Worm (Caenorhabditis elegans) whole organism, L3 larva: ENCODE results near the gene F31E8.5.
A peak's percentile ranks its signal among the peaks of the same experiment; 100 is the strongest.

Experiments
- R02D3.7 ChIP-seq: fragments of 150-350 bp; optimal IDR thresholded peaks from 2 replicates; lab custom pipeline; 2014; ENCODE audit warnings: missing biosample characterization, missing genetic modification characterization
- ZK546.5 ChIP-seq: sonication (generic microtip); optimal IDR thresholded peaks from 2 replicates; lab custom pipeline; 2017; ENCODE audit warnings: missing biosample characterization, missing genetic modification characterization
- aly-2 ChIP-seq: fragments of 150-350 bp; optimal IDR thresholded peaks from 2 replicates; lab custom pipeline; 2014; ENCODE audit warnings: missing biosample characterization, missing genetic modification characterization
- ama-1 ChIP-seq: fragments of 150-350 bp; optimal IDR thresholded peaks from 2 replicates; lab custom pipeline; 2018
- ceh-16 ChIP-seq: sonication (generic microtip); optimal IDR thresholded peaks from 2 replicates; lab custom pipeline; 2017; ENCODE audit warnings: missing biosample characterization, missing genetic modification characterization
- ceh-28 ChIP-seq: fragments of 150-350 bp; optimal IDR thresholded peaks from 2 replicates; lab custom pipeline; 2014; ENCODE audit warnings: missing biosample characterization, missing genetic modification reagents, missing genetic modification characterization
- ceh-82 ChIP-seq: fragments of 150-350 bp; optimal IDR thresholded peaks from 2 replicates; lab custom pipeline; 2014; ENCODE audit warnings: missing biosample characterization, missing genetic modification characterization
- ceh-9 ChIP-seq: sonication (generic microtip); optimal IDR thresholded peaks from 2 replicates; lab custom pipeline; 2018; ENCODE audit warnings: missing biosample characterization, missing genetic modification characterization
- daf-12 ChIP-seq: fragments of 150-350 bp; optimal IDR thresholded peaks from 2 replicates; lab custom pipeline; 2014; ENCODE audit warnings: missing biosample characterization, missing genetic modification reagents, missing genetic modification characterization
- egl-27 ChIP-seq: sonication (generic microtip); optimal IDR thresholded peaks from 4 replicates; lab custom pipeline; 2017; ENCODE audit warnings: missing biosample characterization, missing genetic modification reagents, missing genetic modification characterization
- egl-5 ChIP-seq: fragments of 150-350 bp; optimal IDR thresholded peaks from 2 replicates; lab custom pipeline; 2017; ENCODE audit warnings: missing biosample characterization, missing genetic modification reagents, missing genetic modification characterization, inconsistent platforms
- elt-1 ChIP-seq: fragments of 150-350 bp; optimal IDR thresholded peaks from 2 replicates; lab custom pipeline; 2014; ENCODE audit warnings: missing biosample characterization, missing genetic modification characterization
- elt-2 ChIP-seq: sonication (generic microtip); optimal IDR thresholded peaks from 2 replicates; lab custom pipeline; 2016; ENCODE audit warnings: missing genetic modification reagents, mild to moderate bottlenecking, missing genetic modification characterization, missing compliant biosample characterization
- elt-3 ChIP-seq, 3 experiments: fragments of 150-350 bp in 1 of 3; sonication (generic microtip) in 2 of 3; optimal IDR thresholded peaks; 2 replicates in 2 of 3; 4 replicates in 1 of 3; lab custom pipeline; 2014 to 2017; ENCODE audit warnings: missing biosample characterization in 3 of 3, missing genetic modification characterization in 3 of 3
- eor-1 ChIP-seq, 2 experiments: fragments of 150-350 bp; optimal IDR thresholded peaks; 2 replicates each; lab custom pipeline; 2014 to 2018; ENCODE audit warnings: missing biosample characterization in 2 of 2, missing genetic modification characterization in 2 of 2
- fkh-10 ChIP-seq: sonication (generic microtip); optimal IDR thresholded peaks from 2 replicates; lab custom pipeline; 2017; ENCODE audit warnings: missing biosample characterization, missing genetic modification reagents, missing genetic modification characterization
- fkh-2 ChIP-seq: fragments of 150-350 bp; optimal IDR thresholded peaks from 2 replicates; lab custom pipeline; 2014; ENCODE audit warnings: missing biosample characterization, missing genetic modification reagents, missing genetic modification characterization
- fos-1 ChIP-seq: fragments of 150-350 bp; optimal IDR thresholded peaks from 2 replicates; lab custom pipeline; 2014; ENCODE audit warnings: missing biosample characterization, missing genetic modification characterization
- hmg-11 ChIP-seq: sonication (generic microtip); optimal IDR thresholded peaks from 2 replicates; lab custom pipeline; 2016; ENCODE audit warnings: missing genetic modification characterization, missing compliant biosample characterization
- jun-1 ChIP-seq: fragments of 150-350 bp; optimal IDR thresholded peaks from 2 replicates; lab custom pipeline; 2014; ENCODE audit warnings: missing biosample characterization, missing genetic modification reagents, missing genetic modification characterization
- lin-15B ChIP-seq: fragments of 150-350 bp; optimal IDR thresholded peaks from 2 replicates; lab custom pipeline; 2014; ENCODE audit warnings: missing biosample characterization, missing genetic modification characterization
- lin-39 ChIP-seq: fragments of 150-350 bp; optimal IDR thresholded peaks from 2 replicates; lab custom pipeline; 2018; ENCODE audit warnings: missing biosample characterization, missing genetic modification reagents, missing genetic modification characterization
- lsy-12 ChIP-seq: sonication (generic microtip); optimal IDR thresholded peaks from 2 replicates; lab custom pipeline; 2016; ENCODE audit warnings: mild to moderate bottlenecking, missing genetic modification characterization, missing compliant biosample characterization
- mdl-1 ChIP-seq: fragments of 150-350 bp; optimal IDR thresholded peaks from 2 replicates; lab custom pipeline; 2014; ENCODE audit warnings: missing biosample characterization, missing genetic modification characterization
- mml-1 ChIP-seq: fragments of 150-350 bp; sonication (generic microtip); optimal IDR thresholded peaks from 3 replicates; lab custom pipeline; 2014; ENCODE audit warnings: missing biosample characterization, missing genetic modification characterization
- nfya-1 ChIP-seq: sonication (generic microtip); optimal IDR thresholded peaks from 2 replicates; lab custom pipeline; 2017; ENCODE audit warnings: missing genetic modification characterization, mild to moderate bottlenecking, missing compliant biosample characterization, antibody characterized with exemption, moderate library complexity; ENCODE audit not compliant: insufficient read depth
- nhr-11 ChIP-seq: fragments of 150-350 bp; optimal IDR thresholded peaks from 2 replicates; lab custom pipeline; 2014; ENCODE audit warnings: missing biosample characterization, missing genetic modification characterization
- nhr-12 ChIP-seq: fragments of 150-350 bp; optimal IDR thresholded peaks from 2 replicates; lab custom pipeline; 2014; ENCODE audit warnings: missing biosample characterization, missing genetic modification characterization
- nhr-23 ChIP-seq: fragments of 150-350 bp; optimal IDR thresholded peaks from 2 replicates; lab custom pipeline; 2014; ENCODE audit warnings: missing biosample characterization, missing genetic modification reagents, missing genetic modification characterization
- nhr-237 ChIP-seq: fragments of 150-350 bp; optimal IDR thresholded peaks from 2 replicates; lab custom pipeline; 2014; ENCODE audit warnings: missing biosample characterization, missing genetic modification characterization
- nhr-25 ChIP-seq: sonication (generic microtip); optimal IDR thresholded peaks from 2 replicates; lab custom pipeline; 2017; ENCODE audit warnings: missing biosample characterization, missing genetic modification characterization
- nhr-28 ChIP-seq: fragments of 150-350 bp; optimal IDR thresholded peaks from 2 replicates; lab custom pipeline; 2014; ENCODE audit warnings: missing biosample characterization, missing genetic modification characterization
- nhr-43 ChIP-seq: sonication (generic microtip); optimal IDR thresholded peaks from 2 replicates; lab custom pipeline; 2016; ENCODE audit warnings: mild to moderate bottlenecking, missing genetic modification characterization, missing compliant biosample characterization; ENCODE audit not compliant: poor library complexity, severe bottlenecking
- nhr-67 ChIP-seq: fragments of 150-350 bp; optimal IDR thresholded peaks from 2 replicates; lab custom pipeline; 2014; ENCODE audit warnings: missing biosample characterization, missing genetic modification characterization
- nhr-76 ChIP-seq: fragments of 150-350 bp; sonication (generic microtip); optimal IDR thresholded peaks from 5 replicates; lab custom pipeline; 2014; ENCODE audit warnings: missing biosample characterization, missing genetic modification characterization
- nhr-77 ChIP-seq: fragments of 150-350 bp; optimal IDR thresholded peaks from 2 replicates; lab custom pipeline; 2014; ENCODE audit warnings: missing biosample characterization, missing genetic modification characterization
- pha-4 ChIP-seq: fragments of 150-350 bp; optimal IDR thresholded peaks from 2 replicates; lab custom pipeline; 2014; ENCODE audit warnings: missing biosample characterization, missing genetic modification reagents, missing genetic modification characterization
- pqm-1 ChIP-seq: fragments of 150-350 bp; optimal IDR thresholded peaks from 2 replicates; lab custom pipeline; 2017; ENCODE audit warnings: missing biosample characterization, missing genetic modification characterization, inconsistent platforms
- sea-2 ChIP-seq: fragments of 150-350 bp; sonication (generic microtip); optimal IDR thresholded peaks from 4 replicates; lab custom pipeline; 2014; ENCODE audit warnings: missing biosample characterization, missing genetic modification reagents, missing genetic modification characterization
- skn-1 ChIP-seq: fragments of 150-350 bp; optimal IDR thresholded peaks from 2 replicates; lab custom pipeline; 2014; ENCODE audit warnings: missing biosample characterization, missing genetic modification characterization
- snpc-4 ChIP-seq: fragments of 150-350 bp; optimal IDR thresholded peaks from 2 replicates; lab custom pipeline; 2014; ENCODE audit warnings: missing biosample characterization, missing genetic modification characterization
- tbx-2 ChIP-seq: sonication (generic microtip); optimal IDR thresholded peaks from 2 replicates; lab custom pipeline; 2016; ENCODE audit warnings: mild to moderate bottlenecking, missing genetic modification characterization, missing compliant biosample characterization
- unc-39 ChIP-seq: sonication (generic microtip); optimal IDR thresholded peaks from 4 replicates; lab custom pipeline; 2017; ENCODE audit warnings: missing biosample characterization, missing genetic modification characterization
- unc-62 ChIP-seq: fragments of 150-350 bp; sonication (generic microtip); optimal IDR thresholded peaks from 4 replicates; lab custom pipeline; 2014; ENCODE audit warnings: missing biosample characterization, missing genetic modification reagents, missing genetic modification characterization
- zag-1 ChIP-seq: fragments of 150-350 bp; optimal IDR thresholded peaks from 2 replicates; lab custom pipeline; 2014; ENCODE audit warnings: missing biosample characterization, missing genetic modification characterization
- ztf-11 ChIP-seq: fragments of 150-350 bp; optimal IDR thresholded peaks from 2 replicates; lab custom pipeline; 2014; ENCODE audit warnings: missing biosample characterization, missing genetic modification characterization
- ztf-4 ChIP-seq: fragments of 150-350 bp; optimal IDR thresholded peaks from 2 replicates; lab custom pipeline; 2014; ENCODE audit warnings: missing biosample characterization, missing genetic modification characterization

F31E8.5 gene

ce11 chrII:6843680-6844079 lies 36.6 kb upstream of the F31E8.5 start:
- peak; percentile 27 for TF ChIP-seq pha-4 (tag; lab: Kevin White, UChicago)
- TF ChIP-seq nhr-25 (tag; lab: Kevin White, UChicago), result peak; percentile 1
- no peak for TF ChIP-seq ztf-11
- peak; percentile 31 for TF ChIP-seq egl-27 (tag; lab: Kevin White, UChicago)
- TF ChIP-seq lin-39 (tag; lab: Kevin White, UChicago), result peak; percentile 73
- no peak for TF ChIP-seq sea-2 (GFP tag; lab: Kevin White, UChicago)
- peak; percentile 28 for TF ChIP-seq nfya-1 (tag; lab: Kevin White, UChicago)
- TF ChIP-seq snpc-4 (tag; lab: Kevin White, UChicago), result no peak
- TF ChIP-seq nhr-11, result no peak
- TF ChIP-seq unc-62 (GFP tag; lab: Kevin White, UChicago), result peak; percentile 76
- peak; percentile 27 for TF ChIP-seq hmg-11 (tag; lab: Kevin White, UChicago)

- TF ChIP-seq fkh-10 (GFP tag; lab: Kevin White, UChicago) (no peak), egl-5 (peak; percentile 49)
- TF ChIP-seq, all 47 proteins: peak for 1
Observed at ce11 chrII:6843211-6843610, 36.1 kb upstream of the F31E8.5 start.

- TF ChIP-seq ama-1 (lab: Kevin White, UChicago), result peak; percentile 31
- TF ChIP-seq ceh-82 (tag; lab: Kevin White, UChicago), result no peak
- peak; percentile 73 to 97 (median 76) for TF ChIP-seq elt-3 (tag; optimal IDR thresholded peaks at IDR 0.05; lab: Kevin White, UChicago)
- TF ChIP-seq nhr-67, result no peak
- TF ChIP-seq hmg-11 (tag; lab: Kevin White, UChicago), result peak; percentile 37
- TF ChIP-seq eor-1 (tag; optimal IDR thresholded peaks at IDR 0.05; lab: Kevin White, UChicago), result no peak
- TF ChIP-seq jun-1 (tag; lab: Kevin White, UChicago), result peak; percentile 87
- TF ChIP-seq sea-2 (GFP tag; lab: Kevin White, UChicago), result no peak
- no peak for TF ChIP-seq ztf-4
- no peak for TF ChIP-seq ceh-16
- peak; percentile 73 for TF ChIP-seq unc-62 (GFP tag; lab: Kevin White, UChicago)
- peak; percentile 100 for TF ChIP-seq elt-2 (tag; lab: Kevin White, UChicago)
- TF ChIP-seq ZK546.5 (tag; lab: Kevin White, UChicago), result no peak
- TF ChIP-seq nhr-25 (tag; lab: Kevin White, UChicago), result peak; percentile 80
- TF ChIP-seq zag-1, result no peak
- peak; percentile 36 for TF ChIP-seq fos-1 (tag; lab: Kevin White, UChicago)
- TF ChIP-seq fkh-10 (GFP tag; lab: Kevin White, UChicago), result no peak
- TF ChIP-seq nhr-43 (tag; lab: Kevin White, UChicago), result peak; percentile 95
- no peak for TF ChIP-seq aly-2 (tag; lab: Kevin White, UChicago)
- no peak for TF ChIP-seq nhr-237 (tag; lab: Kevin White, UChicago)
- TF ChIP-seq pha-4 (tag; lab: Kevin White, UChicago), result peak; percentile 93
- peak; percentile 73 for TF ChIP-seq skn-1
- peak; percentile 84 for TF ChIP-seq snpc-4 (tag; lab: Kevin White, UChicago)
- TF ChIP-seq fkh-2 (tag; lab: Kevin White, UChicago), result no peak
- TF ChIP-seq ceh-9, result no peak
- peak; percentile 73 for TF ChIP-seq lsy-12 (tag; lab: Kevin White, UChicago)
- TF ChIP-seq pqm-1 (tag; lab: Kevin White, UChicago), result peak; percentile 95
- no peak for TF ChIP-seq nhr-28
- peak; percentile 99 for TF ChIP-seq egl-27 (tag; lab: Kevin White, UChicago)
- TF ChIP-seq unc-39 (tag; lab: Kevin White, UChicago), result no peak
- peak; percentile 83 for TF ChIP-seq tbx-2 (tag; lab: Kevin White, UChicago)
- TF ChIP-seq nhr-12 (tag; lab: Kevin White, UChicago), result no peak
- peak; percentile 54 for TF ChIP-seq R02D3.7
- TF ChIP-seq elt-1 (tag; lab: Kevin White, UChicago), result peak; percentile 83
- TF ChIP-seq mml-1 (tag; lab: Kevin White, UChicago), result no peak
- no peak for TF ChIP-seq daf-12 (tag; lab: Kevin White, UChicago)
- TF ChIP-seq nhr-23 (tag; lab: Kevin White, UChicago), result peak; percentile 94
- peak; percentile 90 for TF ChIP-seq ceh-28 (tag; lab: Kevin White, UChicago)
- TF ChIP-seq nhr-11, result no peak
- TF ChIP-seq nhr-76 (tag; lab: Kevin White, UChicago), result peak; percentile 44
- no peak for TF ChIP-seq ztf-11
- peak; percentile 85 for TF ChIP-seq nfya-1 (tag; lab: Kevin White, UChicago)
- peak; percentile 49 for TF ChIP-seq lin-39 (tag; lab: Kevin White, UChicago)
- TF ChIP-seq lin-15B (tag; lab: Kevin White, UChicago), result no peak
- no peak for TF ChIP-seq egl-5
- peak; percentile 56 for TF ChIP-seq mdl-1
- no peak for TF ChIP-seq nhr-77 (tag; lab: Kevin White, UChicago)
Observed at ce11 chrII:6842651-6843118, 35.6 kb upstream of the F31E8.5 start.
